Worm (Caenorhabditis elegans): Measurements from ENCODE around the gene srg-66.

srg-66 gene

ce11 chrV:5482315-5482714 is at the start of gene srg-66:
TSS of gene srg-66 (minus strand) at chrV:5482415.
- no peak for TF ChIP-seq ztf-23 (GFP tag; IDR thresholded peaks at IDR 0.05)
- no peak for TF ChIP-seq tab-1 (GFP tag; IDR thresholded peaks at IDR 0.05)
- TF ChIP-seq klf-2 (GFP tag; conservative IDR thresholded peaks at IDR 0.05), result no peak
- no peak for TF ChIP-seq T22C8.4 (GFP tag; IDR thresholded peaks at IDR 0.05)
- TF ChIP-seq ztf-29 (GFP tag; IDR thresholded peaks at IDR 0.05), result no peak
- TF ChIP-seq cog-1 (tag; optimal IDR thresholded peaks at IDR 0.05), result no peak
- TF ChIP-seq ref-1 (GFP tag; conservative IDR thresholded peaks at IDR 0.05), result no peak
- no peak for TF ChIP-seq flt-1 (GFP tag; IDR thresholded peaks at IDR 0.05)
- TF ChIP-seq med-1 (GFP tag; optimal IDR thresholded peaks at IDR 0.05; ENCODE audit: insufficient read depth), result no peak

DNA sequence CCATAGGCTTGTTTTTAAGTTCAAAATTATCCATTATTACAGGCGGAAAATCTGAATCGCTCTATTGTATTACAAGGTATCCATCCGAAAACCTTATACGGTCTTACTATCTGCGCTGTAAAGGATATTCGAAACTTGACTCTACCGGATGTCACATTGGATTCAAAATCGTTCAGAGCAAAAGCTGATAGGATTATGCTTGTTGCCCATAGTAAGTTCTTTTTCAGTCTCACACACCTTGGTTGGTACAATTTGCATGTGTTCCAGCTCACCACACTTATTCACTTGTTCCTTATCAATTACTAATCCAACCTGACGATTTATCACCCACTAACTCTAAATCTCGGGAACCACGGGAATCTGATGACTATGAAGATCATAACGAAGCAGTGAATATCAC is 45.5 kb upstream of the srg-66 start:
- TF ChIP-seq ref-1 (GFP tag; conservative IDR thresholded peaks at IDR 0.05) (no peak), flt-1 (GFP tag; IDR thresholded peaks at IDR 0.05) (no peak), T22C8.4 (GFP tag; IDR thresholded peaks at IDR 0.05) (no peak), med-1 (GFP tag; optimal IDR thresholded peaks at IDR 0.05; ENCODE audit: insufficient read depth) (no peak), ztf-23 (GFP tag; IDR thresholded peaks at IDR 0.05) (no peak), klf-2 (GFP tag; conservative IDR thresholded peaks at IDR 0.05) (no peak), tab-1 (GFP tag; IDR thresholded peaks at IDR 0.05) (no peak), ztf-29 (GFP tag; IDR thresholded peaks at IDR 0.05) (no peak), cog-1 (tag; optimal IDR thresholded peaks at IDR 0.05) (no peak)

DNA sequence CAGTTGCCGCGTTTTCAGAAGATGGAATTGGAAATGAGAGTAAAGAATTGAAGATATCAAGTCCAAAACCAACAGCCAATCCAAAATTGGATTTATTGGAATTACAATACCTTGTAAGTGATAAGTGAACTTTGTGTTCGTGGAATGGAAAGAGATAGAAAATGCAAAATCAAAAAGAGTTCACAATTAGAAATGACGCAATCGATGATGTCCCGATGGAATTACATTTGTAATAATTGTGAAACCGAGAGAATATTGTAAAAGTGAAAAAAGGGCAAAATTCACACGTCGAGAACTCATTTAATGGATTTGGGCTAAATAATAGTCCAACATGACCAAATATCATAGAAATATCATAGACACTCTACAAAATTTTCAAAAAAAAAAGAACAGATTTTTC is 43.0 kb upstream of the srg-66 start:
- TF ChIP-seq ztf-29 (GFP tag; IDR thresholded peaks at IDR 0.05), result no peak
- no peak for TF ChIP-seq tab-1 (GFP tag; IDR thresholded peaks at IDR 0.05)
- TF ChIP-seq klf-2 (GFP tag; conservative IDR thresholded peaks at IDR 0.05), result no peak
- no peak for TF ChIP-seq ztf-23 (GFP tag; IDR thresholded peaks at IDR 0.05)
- TF ChIP-seq med-1 (GFP tag; optimal IDR thresholded peaks at IDR 0.05; ENCODE audit: insufficient read depth), result no peak
- TF ChIP-seq flt-1 (GFP tag; IDR thresholded peaks at IDR 0.05), result no peak
- no peak for TF ChIP-seq cog-1 (tag; optimal IDR thresholded peaks at IDR 0.05)
- TF ChIP-seq T22C8.4 (GFP tag; IDR thresholded peaks at IDR 0.05), result no peak
- no peak for TF ChIP-seq ref-1 (GFP tag; conservative IDR thresholded peaks at IDR 0.05)

- no peak for TF ChIP-seq ztf-23 (GFP tag; IDR thresholded peaks at IDR 0.05)
- no peak for TF ChIP-seq tab-1 (GFP tag; IDR thresholded peaks at IDR 0.05)
- TF ChIP-seq ref-1 (GFP tag; conservative IDR thresholded peaks at IDR 0.05), result no peak
- no peak for TF ChIP-seq T22C8.4 (GFP tag; IDR thresholded peaks at IDR 0.05)
Observed at ce11 chrV:5523260-5523659, 41.0 kb upstream of the srg-66 start.

DNA sequence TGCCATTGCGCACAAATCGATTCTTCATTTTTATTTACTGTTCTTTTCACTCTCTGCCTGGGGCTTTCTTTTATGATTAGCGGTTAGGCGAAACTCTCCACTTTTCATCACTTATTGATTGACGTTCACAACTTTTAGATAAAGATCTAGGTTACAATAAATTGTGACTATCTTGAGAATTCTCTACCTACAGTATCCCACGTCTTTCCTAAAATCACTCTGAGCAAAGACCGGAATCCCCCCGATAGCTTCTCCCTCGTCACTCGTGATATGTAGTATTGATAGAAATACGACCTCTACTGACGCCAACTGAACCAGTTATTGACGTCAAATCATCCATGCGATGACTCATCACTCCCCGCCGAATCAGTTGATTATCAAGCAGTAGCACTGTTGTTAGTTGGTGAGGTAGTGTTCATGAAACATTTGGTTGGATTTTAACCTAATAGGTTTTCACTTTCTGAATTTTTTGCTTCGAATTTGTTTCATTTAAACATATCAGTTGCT is 39.6 kb upstream of the srg-66 start, which contains the start of gene hir-1:
Gene hir-1, plus strand, starts transcription at position 405 of the 507 bp plus-strand sequence.
- TF ChIP-seq med-1 (GFP tag; optimal IDR thresholded peaks at IDR 0.05; ENCODE audit: insufficient read depth), result no peak
- no peak for TF ChIP-seq ztf-23 (GFP tag; IDR thresholded peaks at IDR 0.05)
- no peak for TF ChIP-seq tab-1 (GFP tag; IDR thresholded peaks at IDR 0.05)
- TF ChIP-seq cog-1 (tag; optimal IDR thresholded peaks at IDR 0.05), result no peak
- no peak for TF ChIP-seq ztf-29 (GFP tag; IDR thresholded peaks at IDR 0.05)
- no peak for TF ChIP-seq flt-1 (GFP tag; IDR thresholded peaks at IDR 0.05)
- no peak for TF ChIP-seq T22C8.4 (GFP tag; IDR thresholded peaks at IDR 0.05)
- TF ChIP-seq ref-1 (GFP tag; conservative IDR thresholded peaks at IDR 0.05), result no peak
- no peak for TF ChIP-seq klf-2 (GFP tag; conservative IDR thresholded peaks at IDR 0.05)

- no peak for TF ChIP-seq T22C8.4 (GFP tag; IDR thresholded peaks at IDR 0.05)
- no peak for TF ChIP-seq cog-1 (tag; optimal IDR thresholded peaks at IDR 0.05)
- no peak for TF ChIP-seq klf-2 (GFP tag; conservative IDR thresholded peaks at IDR 0.05)
Observed at ce11 chrV:5513630-5514378, 31.6 kb upstream of the srg-66 start, which contains the start of the genes hpo-15 and mms-19. TSS of gene hpo-15 (minus strand) at chrV:5513830. TSS of gene mms-19 (plus strand) at chrV:5514348.

ce11 chrV:5512559-5512958 is 30.3 kb upstream of the srg-66 start:
- TF ChIP-seq ztf-23 (GFP tag; IDR thresholded peaks at IDR 0.05) (no peak), med-1 (GFP tag; optimal IDR thresholded peaks at IDR 0.05; ENCODE audit: insufficient read depth) (no peak), tab-1 (GFP tag; IDR thresholded peaks at IDR 0.05) (no peak), klf-2 (GFP tag; conservative IDR thresholded peaks at IDR 0.05) (no peak), T22C8.4 (GFP tag; IDR thresholded peaks at IDR 0.05) (no peak), cog-1 (tag; optimal IDR thresholded peaks at IDR 0.05) (no peak), flt-1 (GFP tag; IDR thresholded peaks at IDR 0.05) (no peak), ref-1 (GFP tag; conservative IDR thresholded peaks at IDR 0.05) (no peak), ztf-29 (GFP tag; IDR thresholded peaks at IDR 0.05) (no peak)

DNA sequence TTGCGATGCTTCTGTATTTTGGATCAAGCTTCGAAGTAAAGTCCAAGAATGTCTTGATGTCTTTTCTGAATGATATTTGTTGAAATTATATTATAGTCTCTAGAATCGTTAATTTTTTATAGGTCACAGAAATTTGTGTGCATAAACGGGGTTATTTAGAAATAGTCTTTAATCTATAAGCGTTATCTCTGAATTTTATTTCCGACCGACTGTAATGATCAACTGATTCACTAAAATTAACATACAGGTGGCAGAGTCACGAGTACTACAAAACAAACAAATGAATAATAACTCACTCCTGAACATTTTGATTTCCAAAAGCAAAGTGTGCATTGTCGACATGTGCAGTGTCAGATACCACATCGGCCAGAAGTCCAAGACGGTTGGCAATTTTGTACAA is 29.5 kb upstream of the srg-66 start:
- no peak for TF ChIP-seq klf-2 (GFP tag; conservative IDR thresholded peaks at IDR 0.05)
- no peak for TF ChIP-seq ztf-23 (GFP tag; IDR thresholded peaks at IDR 0.05)
- TF ChIP-seq ztf-29 (GFP tag; IDR thresholded peaks at IDR 0.05), result no peak
- TF ChIP-seq tab-1 (GFP tag; IDR thresholded peaks at IDR 0.05), result no peak
- TF ChIP-seq ref-1 (GFP tag; conservative IDR thresholded peaks at IDR 0.05), result no peak
- TF ChIP-seq flt-1 (GFP tag; IDR thresholded peaks at IDR 0.05), result no peak

DNA sequence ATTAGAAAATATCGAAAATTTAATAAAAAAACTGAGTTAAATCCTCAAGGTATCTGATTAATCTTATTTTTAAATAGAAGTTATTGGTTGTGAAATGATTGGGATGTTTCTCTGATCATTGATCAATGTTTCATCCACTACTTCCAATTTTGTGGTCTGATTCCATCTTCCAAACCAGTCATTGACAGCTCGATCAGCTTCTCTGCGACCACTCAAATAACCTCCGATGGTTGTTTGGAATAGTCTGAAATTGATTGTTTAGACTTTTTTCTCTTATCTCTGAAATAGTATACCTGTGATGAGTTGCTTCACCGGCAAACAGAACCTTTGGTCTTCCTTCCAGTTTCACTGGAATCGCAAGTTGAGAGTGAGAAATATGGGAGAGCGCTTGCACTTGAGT is 27.8 kb upstream of the srg-66 start:
- TF ChIP-seq klf-2 (GFP tag; conservative IDR thresholded peaks at IDR 0.05) (no peak), ztf-29 (GFP tag; IDR thresholded peaks at IDR 0.05) (no peak), med-1 (GFP tag; optimal IDR thresholded peaks at IDR 0.05; ENCODE audit: insufficient read depth) (no peak), ref-1 (GFP tag; conservative IDR thresholded peaks at IDR 0.05) (no peak), flt-1 (GFP tag; IDR thresholded peaks at IDR 0.05) (no peak), cog-1 (tag; optimal IDR thresholded peaks at IDR 0.05) (no peak), ztf-23 (GFP tag; IDR thresholded peaks at IDR 0.05) (no peak), T22C8.4 (GFP tag; IDR thresholded peaks at IDR 0.05) (no peak), tab-1 (GFP tag; IDR thresholded peaks at IDR 0.05) (no peak)

DNA sequence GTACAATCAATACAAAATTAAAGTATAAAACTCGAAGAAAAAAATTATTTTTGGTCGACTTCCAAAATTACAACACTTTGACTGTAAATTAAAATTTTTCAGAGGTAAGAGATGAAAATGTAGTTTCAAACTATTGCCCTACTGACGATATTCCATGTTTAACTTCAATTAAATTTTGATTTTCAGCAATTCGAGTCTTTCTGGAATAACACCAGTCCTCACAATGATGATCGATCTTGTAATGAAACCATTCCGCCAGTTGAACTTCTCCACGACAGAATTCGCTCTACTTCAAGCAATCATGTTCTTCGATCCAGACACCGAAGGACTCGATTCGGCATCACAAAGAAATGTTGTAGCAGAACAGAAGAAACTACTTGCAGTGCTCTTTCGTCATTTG is 26.9 kb upstream of the srg-66 start:
- TF ChIP-seq ztf-23 (GFP tag; IDR thresholded peaks at IDR 0.05) (no peak), ref-1 (GFP tag; conservative IDR thresholded peaks at IDR 0.05) (no peak), flt-1 (GFP tag; IDR thresholded peaks at IDR 0.05) (no peak), cog-1 (tag; optimal IDR thresholded peaks at IDR 0.05) (no peak), klf-2 (GFP tag; conservative IDR thresholded peaks at IDR 0.05) (no peak), ztf-29 (GFP tag; IDR thresholded peaks at IDR 0.05) (no peak), T22C8.4 (GFP tag; IDR thresholded peaks at IDR 0.05) (no peak), med-1 (GFP tag; optimal IDR thresholded peaks at IDR 0.05; ENCODE audit: insufficient read depth) (no peak), tab-1 (GFP tag; IDR thresholded peaks at IDR 0.05) (no peak)
